Fruit fly (Drosophila melanogaster) whole organism, embryonic: ENCODE measurements around the gene Tsf1.

Source experiments
- Antp ChIP-seq: fragments of 200-800 bp; sonication (Bioruptor generic); optimal IDR thresholded peaks from 3 replicates; lab custom pipeline; 2016; ENCODE audit warnings: missing biosample characterization, missing genetic modification characterization
- Asciz ChIP-seq: fragments of 200-800 bp; sonication (Bioruptor generic); optimal IDR thresholded peaks from 2 replicates; lab custom pipeline; 2017; ENCODE audit warnings: missing biosample characterization, mild to moderate bottlenecking, missing genetic modification characterization, missing genetic modification reagents
- Bgb ChIP-seq: fragments of 200-800 bp; sonication (Bioruptor generic); IDR thresholded peaks from 2 replicates; pipeline ENCODE4 v1.3.6; 2022; ENCODE audit warnings: missing biosample characterization, missing genetic modification characterization; ENCODE audit not compliant: partially characterized antibody
- BtbVII ChIP-seq: fragments of 200-800 bp; sonication (Bioruptor generic); optimal IDR thresholded peaks from 3 replicates; lab custom pipeline; 2017; ENCODE audit warnings: missing biosample characterization, mild to moderate bottlenecking, missing genetic modification characterization
- CG13287 ChIP-seq: fragments of 200-800 bp; sonication (Bioruptor generic); IDR thresholded peaks from 2 replicates; pipeline ENCODE4 v1.3.6; 2022; ENCODE audit warnings: missing biosample characterization, missing genetic modification characterization; ENCODE audit not compliant: partially characterized antibody
- CG1529 ChIP-seq: fragments of 200-800 bp; sonication (Bioruptor generic); optimal IDR thresholded peaks from 3 replicates; lab custom pipeline; 2018; ENCODE audit warnings: missing biosample characterization, missing genetic modification characterization
- CG15514 ChIP-seq: fragments of 200-800 bp; sonication (Bioruptor generic); optimal IDR thresholded peaks from 3 replicates; lab custom pipeline; 2017; ENCODE audit warnings: missing biosample characterization, missing genetic modification characterization, mild to moderate bottlenecking, moderate library complexity, missing genetic modification reagents
- CG1602 ChIP-seq: fragments of 200-800 bp; sonication (Bioruptor generic); optimal IDR thresholded peaks from 3 replicates; lab custom pipeline; 2016; ENCODE audit warnings: missing biosample characterization, missing genetic modification characterization
- CG18476 ChIP-seq: fragments of 200-800 bp; sonication (Bioruptor generic); optimal IDR thresholded peaks from 2 replicates; lab custom pipeline; 2016; ENCODE audit warnings: missing biosample characterization, mild to moderate bottlenecking, missing genetic modification characterization
- CG2129 ChIP-seq: fragments of 200-800 bp; sonication (Bioruptor generic); IDR thresholded peaks from 2 replicates; pipeline ENCODE4 v1.3.6; 2022; ENCODE audit warnings: missing biosample characterization, missing genetic modification characterization; ENCODE audit not compliant: partially characterized antibody
- CG2199 ChIP-seq: fragments of 200-800 bp; sonication (Bioruptor generic); IDR thresholded peaks from 3 replicates; pipeline ENCODE4 v1.3.6; 2022; ENCODE audit warnings: missing biosample characterization, missing genetic modification characterization
- CG3065 ChIP-seq: fragments of 200-800 bp; sonication (Bioruptor generic); optimal IDR thresholded peaks from 2 replicates; lab custom pipeline; 2016; ENCODE audit warnings: missing biosample characterization, missing genetic modification characterization
- CG3163 ChIP-seq: fragments of 200-800 bp; sonication (Bioruptor generic); optimal IDR thresholded peaks from 3 replicates; lab custom pipeline; 2016; ENCODE audit warnings: missing biosample characterization, missing genetic modification characterization
- CG3281 ChIP-seq: fragments of 200-800 bp; sonication (Bioruptor generic); optimal IDR thresholded peaks from 3 replicates; lab custom pipeline; 2017; ENCODE audit warnings: missing biosample characterization, mild to moderate bottlenecking, missing genetic modification characterization
- CG5953 ChIP-seq: fragments of 200-800 bp; sonication (Bioruptor generic); IDR thresholded peaks from 2 replicates; pipeline ENCODE4 v1.3.6; 2022; ENCODE audit warnings: missing biosample characterization, missing genetic modification characterization
- CG7786 ChIP-seq: fragments of 200-800 bp; sonication (Bioruptor generic); optimal IDR thresholded peaks from 2 replicates; lab custom pipeline; 2016; ENCODE audit warnings: missing biosample characterization, missing genetic modification characterization
- E2f1 ChIP-seq: fragments of 200-800 bp; sonication (Bioruptor generic); IDR thresholded peaks from 2 replicates; pipeline ENCODE4 v1.3.6; 2022; ENCODE audit warnings: missing biosample characterization, missing genetic modification characterization
- HLHmδ ChIP-seq: fragments of 200-800 bp; sonication (Bioruptor generic); optimal IDR thresholded peaks from 2 replicates; lab custom pipeline; 2018; ENCODE audit warnings: missing biosample characterization, mild to moderate bottlenecking, missing genetic modification characterization, moderate library complexity
- Hr3 ChIP-seq: fragments of 200-800 bp; sonication (Bioruptor generic); optimal IDR thresholded peaks from 3 replicates; lab custom pipeline; 2016; ENCODE audit warnings: missing biosample characterization, missing genetic modification characterization
- Lhr ChIP-seq: fragments of 200-800 bp; sonication (Bioruptor generic); optimal IDR thresholded peaks from 3 replicates; lab custom pipeline; 2017; ENCODE audit warnings: mild to moderate bottlenecking, missing biosample characterization, missing genetic modification reagents, missing genetic modification characterization
- MBD-R2 ChIP-seq: fragments of 200-800 bp; sonication (Bioruptor generic); IDR thresholded peaks from 2 replicates; pipeline ENCODE4 v1.3.6; 2022; ENCODE audit warnings: missing biosample characterization, missing genetic modification characterization
- NFAT ChIP-seq: fragments of 200-800 bp; sonication (Bioruptor generic); IDR thresholded peaks from 2 replicates; pipeline ENCODE4 v1.3.6; 2022; ENCODE audit warnings: missing biosample characterization, missing genetic modification characterization
- Nf-YA ChIP-seq: fragments of 200-800 bp; sonication (Bioruptor generic); IDR thresholded peaks from 2 replicates; pipeline ENCODE4 v1.3.6; 2022; ENCODE audit warnings: missing biosample characterization, missing genetic modification characterization
- YL-1 ChIP-seq: fragments of 200-800 bp; sonication (Bioruptor generic); optimal IDR thresholded peaks from 3 replicates; lab custom pipeline; 2017; ENCODE audit warnings: missing biosample characterization, mild to moderate bottlenecking, missing genetic modification characterization
- ac ChIP-seq: fragments of 200-800 bp; sonication (Bioruptor generic); optimal IDR thresholded peaks from 3 replicates; lab custom pipeline; 2017; ENCODE audit warnings: missing biosample characterization, mild to moderate bottlenecking, missing genetic modification characterization
- aop ChIP-seq: fragments of 200-800 bp; sonication (Bioruptor generic); IDR thresholded peaks from 2 replicates; pipeline ENCODE4 v1.3.6; 2022; ENCODE audit warnings: missing biosample characterization, missing genetic modification characterization
- ash1 ChIP-seq: fragments of 200-800 bp; sonication (Bioruptor generic); optimal IDR thresholded peaks from 2 replicates; lab custom pipeline; 2018; ENCODE audit warnings: missing biosample characterization, mild to moderate bottlenecking, missing genetic modification characterization
- bowl ChIP-seq: fragments of 200-800 bp; sonication (Bioruptor generic); IDR thresholded peaks from 2 replicates; pipeline ENCODE4 v1.3.6; 2022; ENCODE audit warnings: missing biosample characterization, missing genetic modification characterization
- chinmo ChIP-seq: fragments of 200-800 bp; sonication (Bioruptor generic); IDR thresholded peaks from 4 replicates; pipeline ENCODE4 v1.3.6; 2022; ENCODE audit warnings: missing biosample characterization, missing genetic modification characterization; ENCODE audit not compliant: partially characterized antibody
- corto ChIP-seq: fragments of 200-800 bp; sonication (Bioruptor generic); optimal IDR thresholded peaks from 2 replicates; lab custom pipeline; 2016; ENCODE audit warnings: missing biosample characterization, mild to moderate bottlenecking, missing genetic modification characterization, moderate library complexity
- disco-r ChIP-seq: fragments of 200-800 bp; sonication (Bioruptor generic); optimal IDR thresholded peaks from 2 replicates; lab custom pipeline; 2016; ENCODE audit warnings: missing biosample characterization, missing genetic modification characterization
- dm ChIP-seq: fragments of 200-800 bp; sonication (Bioruptor generic); optimal IDR thresholded peaks from 3 replicates; lab custom pipeline; 2016; ENCODE audit warnings: missing biosample characterization, missing genetic modification characterization
- dysf ChIP-seq: fragments of 200-800 bp; sonication (Bioruptor generic); IDR thresholded peaks from 3 replicates; pipeline ENCODE4 v1.3.6; 2022; ENCODE audit warnings: missing biosample characterization, missing genetic modification characterization
- eve ChIP-seq, 2 experiments: fragments of >200 bp; optimal IDR thresholded peaks; 2 replicates each; lab custom pipeline; 2017; ENCODE audit warnings: missing biosample characterization in 2 of 2, missing genetic modification characterization in 2 of 2
- fd102C ChIP-seq: fragments of 200-800 bp; sonication (Bioruptor generic); optimal IDR thresholded peaks from 2 replicates; lab custom pipeline; 2018; ENCODE audit warnings: missing biosample characterization, mild to moderate bottlenecking, missing genetic modification characterization, moderate library complexity
- fd3F ChIP-seq: fragments of 200-800 bp; sonication (Bioruptor generic); optimal IDR thresholded peaks from 2 replicates; lab custom pipeline; 2018; ENCODE audit warnings: missing biosample characterization, mild to moderate bottlenecking, missing genetic modification characterization, moderate library complexity
- ftz-f1 ChIP-seq: fragments of 200-800 bp; sonication (Bioruptor generic); optimal IDR thresholded peaks from 2 replicates; lab custom pipeline; 2016; ENCODE audit warnings: missing biosample characterization, missing genetic modification characterization
- grn ChIP-seq: fragments of 200-800 bp; sonication (Bioruptor generic); optimal IDR thresholded peaks from 3 replicates; lab custom pipeline; 2017; ENCODE audit warnings: missing biosample characterization, missing genetic modification characterization
- gsb ChIP-seq: fragments of 200-800 bp; sonication (Bioruptor generic); IDR thresholded peaks from 2 replicates; pipeline ENCODE4 v1.3.6; 2022; ENCODE audit warnings: missing biosample characterization, missing genetic modification characterization
- gsb-n ChIP-seq: fragments of 200-800 bp; sonication (Bioruptor generic); optimal IDR thresholded peaks from 3 replicates; lab custom pipeline; 2018; ENCODE audit warnings: missing biosample characterization, mild to moderate bottlenecking, missing genetic modification characterization
- hbn ChIP-seq: fragments of 200-800 bp; sonication (Bioruptor generic); IDR thresholded peaks from 2 replicates; pipeline ENCODE4 v1.3.6; 2022; ENCODE audit warnings: missing biosample characterization, missing genetic modification characterization; ENCODE audit not compliant: partially characterized antibody
- hth ChIP-seq: fragments of >200 bp; optimal IDR thresholded peaks from 2 replicates; lab custom pipeline; 2017; ENCODE audit warnings: inconsistent platforms
- nmo ChIP-seq: fragments of 200-800 bp; sonication (Bioruptor generic); optimal IDR thresholded peaks from 2 replicates; lab custom pipeline; 2018; ENCODE audit warnings: missing biosample characterization, mild to moderate bottlenecking, missing genetic modification characterization, moderate library complexity
- pb ChIP-seq: fragments of 200-800 bp; sonication (Bioruptor generic); optimal IDR thresholded peaks from 3 replicates; lab custom pipeline; 2016; ENCODE audit warnings: missing biosample characterization, missing genetic modification characterization
- salm ChIP-seq: fragments of 200-800 bp; sonication (Bioruptor generic); optimal IDR thresholded peaks from 2 replicates; lab custom pipeline; 2018; ENCODE audit warnings: missing biosample characterization, mild to moderate bottlenecking, missing genetic modification characterization
- stwl ChIP-seq: fragments of 200-800 bp; sonication (Bioruptor generic); optimal IDR thresholded peaks from 3 replicates; lab custom pipeline; 2018; ENCODE audit warnings: missing biosample characterization, mild to moderate bottlenecking, missing genetic modification characterization, moderate library complexity
- tgo ChIP-seq: fragments of 200-800 bp; sonication (Bioruptor generic); IDR thresholded peaks from 3 replicates; pipeline ENCODE4 v1.3.6; 2022; ENCODE audit warnings: missing biosample characterization, missing genetic modification characterization
- tio ChIP-seq: fragments of 200-800 bp; sonication (Bioruptor generic); optimal IDR thresholded peaks from 2 replicates; lab custom pipeline; 2017; ENCODE audit warnings: missing biosample characterization, missing genetic modification characterization, inconsistent platforms
- ttk ChIP-seq: fragments of 200-800 bp; sonication (Bioruptor generic); IDR thresholded peaks from 2 replicates; pipeline ENCODE4 v2.1.2; 2022; ENCODE audit warnings: missing biosample characterization, missing genetic modification characterization
- unc-4 ChIP-seq: fragments of 200-800 bp; sonication (Bioruptor generic); IDR thresholded peaks from 2 replicates; pipeline ENCODE4 v1.3.6; 2022; ENCODE audit warnings: missing biosample characterization, missing genetic modification characterization; ENCODE audit not compliant: partially characterized antibody
- wek ChIP-seq: fragments of 200-800 bp; sonication (Bioruptor generic); optimal IDR thresholded peaks from 3 replicates; lab custom pipeline; 2018; ENCODE audit warnings: missing biosample characterization, mild to moderate bottlenecking, missing genetic modification characterization, moderate library complexity

Tsf1 gene

dm6 chrX:18404632-18405238 lies 17.9 kb downstream of the Tsf1 start (continued):
- no peak for TF ChIP-seq CG3163 (GFP tag; lab: Kevin White, UChicago)
- no peak for TF ChIP-seq wek (GFP tag; lab: Kevin White, UChicago)
- TF ChIP-seq NFAT (GFP tag; lab: Robert Waterston, UW): no peak
- TF ChIP-seq pb (GFP tag; lab: Kevin White, UChicago): peak; percentile 4
- TF ChIP-seq corto (GFP tag; lab: Kevin White, UChicago): no peak
- TF ChIP-seq ac: no peak
- no peak for TF ChIP-seq CG1529 (GFP tag; lab: Kevin White, UChicago)
- peak; percentile 17 for TF ChIP-seq CG3281 (GFP tag; lab: Kevin White, UChicago)
- TF ChIP-seq aop: no peak
- TF ChIP-seq hth: no peak
- TF ChIP-seq YL-1: no peak
- TF ChIP-seq ash1 (GFP tag; lab: Kevin White, UChicago): no peak
- TF ChIP-seq disco-r (GFP tag; lab: Kevin White, UChicago): no peak
- TF ChIP-seq Nf-YA (GFP tag; lab: Robert Waterston, UW): no peak
- no peak for TF ChIP-seq Antp
- TF ChIP-seq CG2199 (GFP tag; lab: Robert Waterston, UW): no peak
- TF ChIP-seq fd3F (GFP tag; lab: Kevin White, UChicago): no peak
- no peak for TF ChIP-seq CG3065
- TF ChIP-seq salm (tag; lab: Kevin White, UChicago): no peak
- TF ChIP-seq tio (GFP tag; lab: Kevin White, UChicago): no peak
- no peak for TF ChIP-seq gsb
- TF ChIP-seq CG15514 (GFP tag; lab: Kevin White, UChicago): no peak
- TF ChIP-seq CG7786 (GFP tag; lab: Kevin White, UChicago): no peak
- TF ChIP-seq CG5953 (GFP tag; lab: Robert Waterston, UW): no peak
- no peak for TF ChIP-seq CG13287
- TF ChIP-seq dm: peak; percentile 42
- TF ChIP-seq BtbVII (GFP tag; lab: Kevin White, UChicago): no peak
- no peak for TF ChIP-seq MBD-R2
- TF ChIP-seq hbn (GFP tag; lab: Robert Waterston, UW): no peak
- TF ChIP-seq eve (GFP tag; optimal IDR thresholded peaks at IDR 0.05; lab: Kevin White, UChicago): peak in 1 of 2 experiments; percentile 87
- TF ChIP-seq Lhr (GFP tag; lab: Kevin White, UChicago): peak; percentile 2
- TF ChIP-seq chinmo (GFP tag; lab: Robert Waterston, UW): no peak; the same call in 2 of the 4 replicates
- TF ChIP-seq ftz-f1 (GFP tag; lab: Kevin White, UChicago): no peak
- TF ChIP-seq fd102C (GFP tag; lab: Kevin White, UChicago): no peak
- TF ChIP-seq Bgb (GFP tag; lab: Robert Waterston, UW): no peak
- 0 out of 2 replicates have a peak, but pooled peaks have one; percentile 6 for TF ChIP-seq E2f1 (GFP tag; lab: Robert Waterston, UW)
- TF ChIP-seq CG2129 (GFP tag; lab: Robert Waterston, UW): no peak
- peak; percentile 4 for TF ChIP-seq CG18476 (GFP tag; lab: Kevin White, UChicago)
- no peak for TF ChIP-seq gsb-n (tag; lab: Kevin White, UChicago)
- TF ChIP-seq dysf (GFP tag; lab: Robert Waterston, UW): no peak
- peak; percentile 6 for TF ChIP-seq Asciz (GFP tag; lab: Kevin White, UChicago)
- TF ChIP-seq unc-4 (GFP tag; lab: Robert Waterston, UW): no peak
- no peak for TF ChIP-seq grn (GFP tag; lab: Kevin White, UChicago)
- TF ChIP-seq stwl (tag; lab: Kevin White, UChicago): no peak
- no peak for TF ChIP-seq tgo (GFP tag; lab: Robert Waterston, UW)
- TF ChIP-seq bowl (GFP tag; lab: Robert Waterston, UW): no peak
- TF ChIP-seq Hr3 (GFP tag; lab: Kevin White, UChicago): peak; percentile 29
- TF ChIP-seq CG1602 (GFP tag; lab: Kevin White, UChicago): no peak
- TF ChIP-seq nmo (GFP tag; lab: Kevin White, UChicago): peak; percentile 65
- no peak for TF ChIP-seq ttk (GFP tag; lab: Robert Waterston, UW)
- no peak for TF ChIP-seq HLHmδ (GFP tag; lab: Kevin White, UChicago)
